Fruit fly (Drosophila melanogaster): ENCODE data around the gene CG4617.

Gene CG4617

DNA sequence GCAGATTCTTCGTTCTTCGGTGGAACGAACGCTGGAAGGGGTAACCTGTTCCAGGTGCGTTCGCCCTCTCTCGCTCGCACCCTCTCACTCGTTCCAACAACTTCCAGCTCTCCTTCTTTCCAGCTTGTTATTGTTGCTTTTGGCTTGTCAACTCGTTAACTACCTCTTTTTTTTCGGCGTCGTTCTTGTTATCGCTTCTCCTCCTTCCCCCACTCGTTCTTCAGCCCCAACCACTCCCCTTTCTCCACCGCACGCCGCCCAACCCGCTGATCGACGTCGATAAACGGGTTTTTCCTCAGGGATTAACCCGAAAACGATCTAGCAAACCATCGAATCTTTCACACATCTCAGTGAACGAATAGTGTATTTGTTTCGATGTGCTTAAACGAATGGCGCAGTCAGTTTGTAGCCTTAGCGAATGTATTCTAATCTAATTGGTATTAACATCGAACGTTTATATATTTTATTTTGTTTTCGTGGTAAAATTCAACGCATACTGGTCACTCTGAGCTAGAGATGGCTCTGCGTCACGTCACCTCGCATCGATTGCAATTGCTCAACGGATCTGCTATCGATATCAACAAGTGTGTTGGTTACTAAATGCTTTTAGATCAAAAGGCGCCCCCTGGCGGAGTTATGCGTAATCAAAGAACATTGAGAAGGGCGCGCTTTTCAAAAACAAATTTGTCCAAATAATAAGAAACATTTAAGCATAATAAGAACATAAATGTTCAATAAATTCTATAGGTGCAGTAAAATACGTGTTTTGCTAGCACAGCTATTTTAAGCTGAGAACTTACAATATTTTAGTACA, 5.7 kb upstream of the CG4617 start, which contains the start of gene fz4 (continued):
- TF ChIP-seq repo (GFP tag; optimal IDR thresholded peaks at IDR 0.05) (no peak), CG12071 (GFP tag; optimal IDR thresholded peaks at IDR 0.05) (no peak), CG17359 (tag; optimal IDR thresholded peaks at IDR 0.05) (no peak), Dad (GFP tag; optimal IDR thresholded peaks at IDR 0.05) (no peak), Hmr (GFP tag; optimal IDR thresholded peaks at IDR 0.05) (peak; percentile 23), CG7839 (tag; optimal IDR thresholded peaks at IDR 0.05) (no peak), HLH3B (GFP tag; IDR thresholded peaks at IDR 0.05) (no peak), CG2129 (GFP tag; IDR thresholded peaks at IDR 0.05; ENCODE audit: partially characterized antibody) (peak; percentile 50; the same call in 1 of the 2 replicates), fru (optimal IDR thresholded peaks at IDR 0.05) (no peak), sug (tag; optimal IDR thresholded peaks at IDR 0.05) (peak; percentile 16), CG4730 (GFP tag; IDR thresholded peaks at IDR 0.05) (no peak), sna (GFP tag; IDR thresholded peaks at IDR 0.05; ENCODE audit: partially characterized antibody) (peak; percentile 59), toy (GFP tag; IDR thresholded peaks at IDR 0.05) (no peak), CG13775 (GFP tag; optimal IDR thresholded peaks at IDR 0.05) (no peak), rib (GFP tag; IDR thresholded peaks at IDR 0.05) (no peak), CG9797 (GFP tag; optimal IDR thresholded peaks at IDR 0.05) (peak; percentile 69), Camta (GFP tag; optimal IDR thresholded peaks at IDR 0.05) (no peak), Lim3 (GFP tag; IDR thresholded peaks at IDR 0.05) (no peak), eyg (GFP tag; optimal IDR thresholded peaks at IDR 0.05) (no peak), CG4424 (GFP tag; optimal IDR thresholded peaks at IDR 0.05) (no peak), CG7556 (GFP tag; optimal IDR thresholded peaks at IDR 0.05) (no peak), CG14860 (GFP tag; IDR thresholded peaks at IDR 0.05; ENCODE audit: partially characterized antibody) (peak; percentile 67), CG3407 (GFP tag; optimal IDR thresholded peaks at IDR 0.05) (no peak), luna (GFP tag; optimal IDR thresholded peaks at IDR 0.05) (no peak), CG10654 (GFP tag; optimal IDR thresholded peaks at IDR 0.05) (no peak), CG4617 (GFP tag; optimal IDR thresholded peaks at IDR 0.05; ENCODE audit: borderline replicate concordance) (peak; percentile 69), ind (GFP tag; optimal IDR thresholded peaks at IDR 0.05) (no peak), CG9932 (GFP tag; IDR thresholded peaks at IDR 0.05) (peak; percentile 52), Hr78 (GFP tag; optimal IDR thresholded peaks at IDR 0.05) (peak in 1 of 2 experiments; percentile 15), unc-4 (GFP tag; IDR thresholded peaks at IDR 0.05; ENCODE audit: partially characterized antibody) (peak; percentile 80), fd64A (GFP tag; optimal IDR thresholded peaks at IDR 0.05) (no peak), Hsf (GFP tag; optimal IDR thresholded peaks at IDR 0.05) (no peak), odd (GFP tag; optimal IDR thresholded peaks at IDR 0.05) (peak; percentile 8), CG30431 (GFP tag; optimal IDR thresholded peaks at IDR 0.05) (no peak), CG30020 (tag; optimal IDR thresholded peaks at IDR 0.05) (no peak), sr (GFP tag; IDR thresholded peaks at IDR 0.05) (no peak), chinmo (GFP tag; IDR thresholded peaks at IDR 0.05; ENCODE audit: partially characterized antibody) (0 out of 4 replicates have a peak, but pooled peaks have one; percentile 43), CG6272 (GFP tag; IDR thresholded peaks at IDR 0.05) (no peak), MESR4 (GFP tag; optimal IDR thresholded peaks at IDR 0.05) (peak; percentile 76), gro (GFP tag; optimal IDR thresholded peaks at IDR 0.05) (peak; percentile 45), Optix (GFP tag; IDR thresholded peaks at IDR 0.05) (no peak), Hr3 (GFP tag; optimal IDR thresholded peaks at IDR 0.05) (no peak), h (optimal IDR thresholded peaks at IDR 0.05) (no peak), CG16813 (GFP tag; IDR thresholded peaks at IDR 0.05; ENCODE audit: partially characterized antibody) (peak; percentile 80), otp (GFP tag; IDR thresholded peaks at IDR 0.05) (no peak), CG34224 (GFP tag; IDR thresholded peaks at IDR 0.05; ENCODE audit: partially characterized antibody) (peak; percentile 73), CG15011 (GFP tag; optimal IDR thresholded peaks at IDR 0.05) (no peak), CG13296 (GFP tag; optimal IDR thresholded peaks at IDR 0.05) (no peak), jigr1 (GFP tag; IDR thresholded peaks at IDR 0.05) (no peak), CG3726 (GFP tag; IDR thresholded peaks at IDR 0.05) (no peak)

Measured in whole organism, embryonic.